Fruit fly (Drosophila melanogaster) whole organism, embryonic: ENCODE results near the gene CG43999.

Experiments used
- Ada2b ChIP-seq: fragments of 200-800 bp; sonication (Bioruptor generic); IDR thresholded peaks from 2 replicates; pipeline ENCODE4 v1.3.6; 2022; ENCODE audit warnings: missing biosample characterization, missing genetic modification characterization
- CG10267 ChIP-seq: fragments of 200-800 bp; sonication (Bioruptor generic); optimal IDR thresholded peaks from 2 replicates; lab custom pipeline; 2018; ENCODE audit warnings: missing biosample characterization, mild to moderate bottlenecking, missing genetic modification characterization, moderate library complexity
- CG10366 ChIP-seq: fragments of 200-800 bp; sonication (Bioruptor generic); IDR thresholded peaks from 2 replicates; pipeline ENCODE4 v1.3.6; 2022; ENCODE audit warnings: missing biosample characterization, missing genetic modification characterization
- CG10462 ChIP-seq: fragments of 200-800 bp; sonication (Bioruptor generic); optimal IDR thresholded peaks from 2 replicates; lab custom pipeline; 2016; ENCODE audit warnings: missing biosample characterization, missing genetic modification characterization
- CG11504 ChIP-seq: fragments of 200-800 bp; sonication (Bioruptor generic); optimal IDR thresholded peaks from 3 replicates; lab custom pipeline; 2019; ENCODE audit warnings: missing biosample characterization, mild to moderate bottlenecking, missing genetic modification characterization, moderate library complexity
- CG12942 ChIP-seq: fragments of 200-800 bp; sonication (Bioruptor generic); optimal IDR thresholded peaks from 3 replicates; lab custom pipeline; 2016; ENCODE audit warnings: missing biosample characterization, missing genetic modification characterization
- CG16815 ChIP-seq: fragments of 200-800 bp; sonication (Bioruptor generic); optimal IDR thresholded peaks from 3 replicates; lab custom pipeline; 2017; ENCODE audit warnings: missing biosample characterization, mild to moderate bottlenecking, missing genetic modification characterization
- CG17612 ChIP-seq: fragments of 200-800 bp; sonication (Bioruptor generic); IDR thresholded peaks from 2 replicates; pipeline ENCODE4 v1.3.6; 2022; ENCODE audit warnings: missing biosample characterization, missing genetic modification characterization
- CG17802 ChIP-seq: fragments of 200-800 bp; sonication (Bioruptor generic); optimal IDR thresholded peaks from 2 replicates; lab custom pipeline; 2018; ENCODE audit warnings: missing biosample characterization, mild to moderate bottlenecking, missing genetic modification characterization, moderate library complexity
- CG2116 ChIP-seq: fragments of 200-800 bp; sonication (Bioruptor generic); optimal IDR thresholded peaks from 3 replicates; lab custom pipeline; 2018; ENCODE audit warnings: missing biosample characterization, mild to moderate bottlenecking, missing genetic modification characterization
- CG2129 ChIP-seq: fragments of 200-800 bp; sonication (Bioruptor generic); IDR thresholded peaks from 2 replicates; pipeline ENCODE4 v1.3.6; 2022; ENCODE audit warnings: missing biosample characterization, missing genetic modification characterization; ENCODE audit not compliant: partially characterized antibody
- CG2712 ChIP-seq: fragments of 200-800 bp; optimal IDR thresholded peaks from 3 replicates; lab custom pipeline; 2019; ENCODE audit warnings: missing biosample characterization, mild to moderate bottlenecking, missing genetic modification characterization, moderate library complexity
- CG30020 ChIP-seq: fragments of 200-800 bp; optimal IDR thresholded peaks from 2 replicates; lab custom pipeline; 2019; ENCODE audit warnings: missing biosample characterization, mild to moderate bottlenecking, missing genetic modification characterization, moderate library complexity
- CG43689 ChIP-seq: fragments of 200-800 bp; sonication (Bioruptor generic); IDR thresholded peaks from 2 replicates; pipeline ENCODE4 v1.3.6; 2022; ENCODE audit warnings: missing biosample characterization, missing genetic modification characterization
- CG5953 ChIP-seq: fragments of 200-800 bp; sonication (Bioruptor generic); IDR thresholded peaks from 2 replicates; pipeline ENCODE4 v1.3.6; 2022; ENCODE audit warnings: missing biosample characterization, missing genetic modification characterization
- CG6791 ChIP-seq: fragments of 200-800 bp; sonication (Bioruptor generic); IDR thresholded peaks from 3 replicates; pipeline ENCODE4 v1.3.6; 2022; ENCODE audit warnings: missing biosample characterization, missing genetic modification characterization; ENCODE audit not compliant: partially characterized antibody
- CG6813 ChIP-seq: fragments of 200-800 bp; sonication (Bioruptor generic); optimal IDR thresholded peaks from 2 replicates; lab custom pipeline; 2017; ENCODE audit warnings: missing biosample characterization, missing genetic modification characterization, mild to moderate bottlenecking, moderate library complexity, missing genetic modification reagents
- CG9817 ChIP-seq: fragments of 200-800 bp; sonication (Bioruptor generic); optimal IDR thresholded peaks from 2 replicates; lab custom pipeline; 2018; ENCODE audit warnings: missing biosample characterization, mild to moderate bottlenecking, missing genetic modification characterization, moderate library complexity
- CG9876 ChIP-seq: fragments of 200-800 bp; sonication (Bioruptor generic); optimal IDR thresholded peaks from 2 replicates; lab custom pipeline; 2016; ENCODE audit warnings: missing biosample characterization, missing genetic modification characterization
- CrebB ChIP-seq: fragments of 200-800 bp; sonication (Bioruptor generic); optimal IDR thresholded peaks from 3 replicates; lab custom pipeline; 2018; ENCODE audit warnings: missing biosample characterization, mild to moderate bottlenecking, missing genetic modification characterization
- D ChIP-seq, 2 experiments: fragments of 200-800 bp in 1 of 2; fragments of >200 bp in 1 of 2; sonication (Bioruptor generic) in 1 of 2; optimal IDR thresholded peaks; 2 replicates in 1 of 2; 3 replicates in 1 of 2; lab custom pipeline; 2017; ENCODE audit warnings: mild to moderate bottlenecking in 1 of 2, missing biosample characterization in 1 of 2, missing genetic modification characterization in 1 of 2, missing genetic modification reagents in 1 of 2
- Doc2 ChIP-seq: fragments of 200-800 bp; sonication (Bioruptor generic); IDR thresholded peaks from 2 replicates; pipeline ENCODE4 v1.3.6; 2022; ENCODE audit warnings: missing biosample characterization, missing genetic modification characterization
- Drgx ChIP-seq: fragments of 200-800 bp; sonication (Bioruptor generic); IDR thresholded peaks from 2 replicates; pipeline ENCODE4 v1.3.6; 2022; ENCODE audit warnings: missing biosample characterization, missing genetic modification characterization
- Fer3 ChIP-seq: fragments of 200-800 bp; sonication (Bioruptor generic); optimal IDR thresholded peaks from 2 replicates; lab custom pipeline; 2018; ENCODE audit warnings: missing biosample characterization, mild to moderate bottlenecking, missing genetic modification characterization, moderate library complexity
- H15 ChIP-seq: fragments of 200-800 bp; sonication (Bioruptor generic); IDR thresholded peaks from 3 replicates; pipeline ENCODE4 v1.3.6; 2022; ENCODE audit warnings: missing biosample characterization, missing genetic modification characterization
- H2.0 ChIP-seq: fragments of 200-800 bp; sonication (Bioruptor generic); IDR thresholded peaks from 2 replicates; pipeline ENCODE4 v1.3.6; 2022; ENCODE audit warnings: missing biosample characterization, missing genetic modification characterization
- MBD-R2 ChIP-seq: fragments of 200-800 bp; sonication (Bioruptor generic); IDR thresholded peaks from 2 replicates; pipeline ENCODE4 v1.3.6; 2022; ENCODE audit warnings: missing biosample characterization, missing genetic modification characterization
- Meics ChIP-seq: fragments of 200-800 bp; sonication (Bioruptor generic); optimal IDR thresholded peaks from 2 replicates; lab custom pipeline; 2017; ENCODE audit warnings: missing biosample characterization, mild to moderate bottlenecking, missing genetic modification characterization
- Pdp1 ChIP-seq, 2 experiments: fragments of 200-800 bp; sonication (Bioruptor generic); optimal IDR thresholded peaks; 3 replicates each; lab custom pipeline; 2016; ENCODE audit warnings: missing biosample characterization in 2 of 2, missing genetic modification characterization in 2 of 2, mild to moderate bottlenecking in 1 of 2, moderate library complexity in 1 of 2
- Six4 ChIP-seq: fragments of 200-800 bp; sonication (Bioruptor generic); optimal IDR thresholded peaks from 2 replicates; lab custom pipeline; 2016; ENCODE audit warnings: missing biosample characterization, missing genetic modification characterization
- aop ChIP-seq: fragments of 200-800 bp; sonication (Bioruptor generic); IDR thresholded peaks from 2 replicates; pipeline ENCODE4 v1.3.6; 2022; ENCODE audit warnings: missing biosample characterization, missing genetic modification characterization
- bbx ChIP-seq: fragments of 200-800 bp; sonication (Bioruptor generic); IDR thresholded peaks from 2 replicates; pipeline ENCODE4 v1.3.6; 2022; ENCODE audit warnings: missing biosample characterization, missing genetic modification characterization; ENCODE audit not compliant: partially characterized antibody
- cas ChIP-seq: fragments of 200-800 bp; sonication (Bioruptor generic); IDR thresholded peaks from 2 replicates; pipeline ENCODE4 v1.3.6; 2022; ENCODE audit warnings: missing biosample characterization, missing genetic modification characterization
- dysf ChIP-seq: fragments of 200-800 bp; sonication (Bioruptor generic); IDR thresholded peaks from 3 replicates; pipeline ENCODE4 v1.3.6; 2022; ENCODE audit warnings: missing biosample characterization, missing genetic modification characterization
- eve ChIP-seq, 2 experiments: fragments of >200 bp; optimal IDR thresholded peaks; 2 replicates each; lab custom pipeline; 2017; ENCODE audit warnings: missing biosample characterization in 2 of 2, missing genetic modification characterization in 2 of 2
- fd3F ChIP-seq: fragments of 200-800 bp; sonication (Bioruptor generic); optimal IDR thresholded peaks from 2 replicates; lab custom pipeline; 2018; ENCODE audit warnings: missing biosample characterization, mild to moderate bottlenecking, missing genetic modification characterization, moderate library complexity
- gce ChIP-seq: fragments of 200-800 bp; sonication (Bioruptor generic); IDR thresholded peaks from 3 replicates; pipeline ENCODE4 v1.3.6; 2022; ENCODE audit warnings: missing biosample characterization, missing genetic modification characterization
- insv ChIP-seq, 2 experiments: fragments of 200-800 bp; sonication (Bioruptor generic); optimal IDR thresholded peaks; 3 replicates each; lab custom pipeline; 2016 to 2018; ENCODE audit warnings: missing biosample characterization in 2 of 2, missing genetic modification characterization in 2 of 2
- lbe ChIP-seq: fragments of 200-800 bp; sonication (Bioruptor generic); optimal IDR thresholded peaks from 2 replicates; lab custom pipeline; 2016; ENCODE audit warnings: missing biosample characterization, mild to moderate bottlenecking, missing genetic modification characterization
- org-1 ChIP-seq: fragments of 200-800 bp; sonication (Bioruptor generic); optimal IDR thresholded peaks from 2 replicates; lab custom pipeline; 2017; ENCODE audit warnings: missing biosample characterization, missing genetic modification characterization
- pan ChIP-seq, 4 experiments: fragments of >200 bp in 3 of 4; fragments of 200-800 bp in 1 of 4; sonication (Bioruptor generic) in 1 of 4; optimal IDR thresholded peaks in 3 of 4; IDR thresholded peaks in 1 of 4; 2 replicates each; pipeline versions ENCODE4 v1.3.6 to Lab custom; 2017 to 2022; ENCODE audit warnings: missing biosample characterization in 2 of 4, missing genetic modification characterization in 2 of 4, mixed read lengths in 1 of 4
- prd ChIP-seq, 3 experiments: fragments of >200 bp in 2 of 3; fragments of 200-800 bp in 1 of 3; sonication (Bioruptor generic) in 1 of 3; optimal IDR thresholded peaks in 2 of 3; IDR thresholded peaks in 1 of 3; 2 replicates in 2 of 3; 3 replicates in 1 of 3; pipeline versions ENCODE4 v1.3.6 to Lab custom; 2017 to 2022; ENCODE audit warnings: missing biosample characterization in 1 of 3, missing genetic modification characterization in 1 of 3
- ro ChIP-seq: fragments of 200-800 bp; sonication (Bioruptor generic); IDR thresholded peaks from 2 replicates; pipeline ENCODE4 v1.3.6; 2022; ENCODE audit warnings: missing biosample characterization, missing genetic modification characterization
- scrt ChIP-seq: fragments of 200-800 bp; sonication (Bioruptor generic); optimal IDR thresholded peaks from 2 replicates; lab custom pipeline; 2018; ENCODE audit warnings: missing biosample characterization, mild to moderate bottlenecking, missing genetic modification characterization, moderate library complexity
- sima ChIP-seq: fragments of 200-800 bp; sonication (Bioruptor generic); optimal IDR thresholded peaks from 2 replicates; lab custom pipeline; 2016; ENCODE audit warnings: missing biosample characterization, missing genetic modification characterization
- slp2 ChIP-seq: fragments of 200-800 bp; sonication (Bioruptor generic); optimal IDR thresholded peaks from 2 replicates; lab custom pipeline; 2016; ENCODE audit warnings: missing biosample characterization, missing genetic modification characterization
- trh ChIP-seq: fragments of 200-800 bp; sonication (Bioruptor generic); optimal IDR thresholded peaks from 2 replicates; lab custom pipeline; 2016; ENCODE audit warnings: missing biosample characterization, missing genetic modification characterization
- wek ChIP-seq: fragments of 200-800 bp; sonication (Bioruptor generic); optimal IDR thresholded peaks from 3 replicates; lab custom pipeline; 2018; ENCODE audit warnings: missing biosample characterization, mild to moderate bottlenecking, missing genetic modification characterization, moderate library complexity
- wor ChIP-seq: fragments of 200-800 bp; sonication (Bioruptor generic); IDR thresholded peaks from 2 replicates; pipeline ENCODE4 v1.3.6; 2022; ENCODE audit warnings: missing biosample characterization, missing genetic modification characterization
- zen ChIP-seq: fragments of 200-800 bp; sonication (Bioruptor generic); optimal IDR thresholded peaks from 3 replicates; lab custom pipeline; 2018; ENCODE audit warnings: missing biosample characterization, mild to moderate bottlenecking, missing genetic modification characterization, moderate library complexity

The CG43999 gene

DNA sequence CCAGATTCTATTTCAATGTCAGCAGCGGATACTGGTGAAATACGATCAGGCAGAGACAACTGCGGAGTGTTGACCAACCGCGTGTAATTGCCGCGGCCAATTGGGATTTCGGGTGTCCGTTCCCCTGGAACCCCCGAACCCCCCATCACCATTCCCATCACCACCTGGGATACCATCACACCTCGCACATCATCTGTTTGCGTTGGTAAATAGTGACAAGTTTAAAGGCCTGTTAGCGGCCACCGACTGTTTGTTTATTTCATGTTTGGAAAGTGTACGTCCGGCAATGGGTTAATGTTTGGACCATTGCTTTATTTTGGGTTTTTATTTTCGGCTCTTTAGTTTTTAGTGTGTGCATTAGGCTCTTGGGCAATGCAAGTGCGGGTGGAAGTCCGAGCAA lies 18.2 kb upstream of the CG43999 start (continued):
- TF ChIP-seq MBD-R2 (GFP tag; lab: Robert Waterston, UW) (no peak), CG10366 (GFP tag; lab: Robert Waterston, UW) (no peak), slp2 (GFP tag; lab: Kevin White, UChicago) (no peak), Fer3 (tag; lab: Kevin White, UChicago) (no peak), CG17612 (GFP tag; lab: Robert Waterston, UW) (no peak), scrt (GFP tag; lab: Kevin White, UChicago) (no peak), CG11504 (tag; lab: Kevin White, UChicago) (no peak), wek (peak; percentile 79), CG6791 (GFP tag; lab: Robert Waterston, UW) (no peak), CG10462 (GFP tag; lab: Kevin White, UChicago) (no peak), trh (GFP tag; lab: Kevin White, UChicago) (no peak), zen (no peak), CG6813 (GFP tag; lab: Kevin White, UChicago) (peak; percentile 55), CG16815 (GFP tag; lab: Kevin White, UChicago) (no peak), CG2712 (tag; lab: Kevin White, UChicago) (no peak), CG43689 (no peak), fd3F (no peak), Drgx (GFP tag; lab: Robert Waterston, UW) (no peak), CG10267 (tag; lab: Kevin White, UChicago) (no peak), CG30020 (tag; lab: Kevin White, UChicago) (no peak), Doc2 (GFP tag; lab: Robert Waterston, UW) (no peak), H15 (GFP tag; lab: Robert Waterston, UW) (no peak), CrebB (peak; percentile 54), sima (GFP tag; lab: Kevin White, UChicago) (no peak), gce (GFP tag; lab: Robert Waterston, UW) (no peak), prd (optimal IDR thresholded peaks at IDR 0.05; lab: Kevin White, UChicago) (no peak), prd (GFP tag; IDR thresholded peaks at IDR 0.05; lab: Robert Waterston, UW) (no peak), bbx (GFP tag; lab: Robert Waterston, UW) (no peak), CG12942 (no peak), Meics (GFP tag; lab: Kevin White, UChicago) (no peak), CG17802 (tag; lab: Kevin White, UChicago) (no peak), H2.0 (GFP tag; lab: Robert Waterston, UW) (no peak), aop (GFP tag; lab: Robert Waterston, UW) (no peak), dysf (GFP tag; lab: Robert Waterston, UW) (no peak), lbe (GFP tag; lab: Kevin White, UChicago) (no peak), CG5953 (GFP tag; lab: Robert Waterston, UW) (no peak), Six4 (GFP tag; lab: Kevin White, UChicago) (no peak), wor (GFP tag; lab: Robert Waterston, UW) (no peak), CG2116 (GFP tag; lab: Kevin White, UChicago) (no peak), Pdp1 (GFP tag; optimal IDR thresholded peaks at IDR 0.05; lab: Kevin White, UChicago) (no peak), insv (GFP tag; optimal IDR thresholded peaks at IDR 0.05; lab: Kevin White, UChicago) (no peak), org-1 (GFP tag; lab: Kevin White, UChicago) (peak; percentile 34), pan (optimal IDR thresholded peaks at IDR 0.05; lab: Kevin White, UChicago) (no peak), pan (GFP tag; optimal IDR thresholded peaks at IDR 0.05 in 1 of 2, IDR thresholded peaks at IDR 0.05 in 1 of 2) (no peak), CG9876 (GFP tag; lab: Kevin White, UChicago) (no peak), ro (GFP tag; lab: Robert Waterston, UW) (no peak), cas (no peak), eve (GFP tag; optimal IDR thresholded peaks at IDR 0.05; lab: Kevin White, UChicago) (no peak), D (optimal IDR thresholded peaks at IDR 0.05; lab: Kevin White, UChicago) (no peak), D (GFP tag; optimal IDR thresholded peaks at IDR 0.05; lab: Kevin White, UChicago) (peak; percentile 27), CG2129 (GFP tag; lab: Robert Waterston, UW) (no peak), CG9817 (tag; lab: Kevin White, UChicago) (no peak), Ada2b (GFP tag; lab: Robert Waterston, UW) (no peak)
